Fruit fly (Drosophila melanogaster) whole organism, wandering third instar larva: Measurements from ENCODE around the gene Polr1F.

Source experiments
- CG32264 ChIP-seq: fragments of 200-800 bp; sonication (Bioruptor generic); optimal IDR thresholded peaks from 2 replicates; lab custom pipeline; 2016; ENCODE audit warnings: missing biosample characterization, missing genetic modification characterization
- CrebA ChIP-seq: fragments of 200-800 bp; sonication (Bioruptor generic); optimal IDR thresholded peaks from 2 replicates; lab custom pipeline; 2016; ENCODE audit warnings: missing biosample characterization, mild to moderate bottlenecking, missing genetic modification characterization, borderline replicate concordance
- Dif ChIP-seq: fragments of 200-275, 200-300 bp; sonication (Bioruptor generic); optimal IDR thresholded peaks from 2 replicates; lab custom pipeline; 2018; ENCODE audit warnings: missing biosample characterization, missing genetic modification characterization; ENCODE audit not compliant: partially characterized antibody
- Hnf4 ChIP-seq: fragments of 200-800 bp; sonication (Bioruptor generic); optimal IDR thresholded peaks from 2 replicates; lab custom pipeline; 2016; ENCODE audit warnings: missing biosample characterization, mild to moderate bottlenecking, missing genetic modification characterization
- Myc ChIP-seq: fragments of >200 bp; optimal IDR thresholded peaks from 2 replicates; lab custom pipeline; 2017
- fru ChIP-seq: fragments of 200-800 bp; sonication (Bioruptor generic); optimal IDR thresholded peaks from 3 replicates; lab custom pipeline; 2016; ENCODE audit warnings: missing biosample characterization, mild to moderate bottlenecking, missing genetic modification characterization
- h ChIP-seq: fragments of 200-800 bp; sonication (Bioruptor generic); optimal IDR thresholded peaks from 3 replicates; lab custom pipeline; 2016; ENCODE audit warnings: missing biosample characterization, mild to moderate bottlenecking, missing genetic modification characterization
- jim ChIP-seq: fragments of 175-275, 200-325 bp; sonication (Bioruptor generic); optimal IDR thresholded peaks from 2 replicates; lab custom pipeline; 2016; ENCODE audit warnings: missing biosample characterization, mild to moderate bottlenecking, missing genetic modification characterization
- lola ChIP-seq: fragments of >200 bp; optimal IDR thresholded peaks from 2 replicates; lab custom pipeline; 2017; ENCODE audit warnings: missing biosample characterization, missing genetic modification characterization
- pan ChIP-seq: fragments of >200 bp; optimal IDR thresholded peaks from 2 replicates; lab custom pipeline; 2017
- psq ChIP-seq: fragments of 200-800 bp; sonication (Bioruptor generic); optimal IDR thresholded peaks from 3 replicates; lab custom pipeline; 2017; ENCODE audit warnings: missing biosample characterization, mild to moderate bottlenecking, missing genetic modification characterization, moderate library complexity
- rgr ChIP-seq: fragments of 200-800 bp; sonication (Bioruptor generic); optimal IDR thresholded peaks from 3 replicates; lab custom pipeline; 2016; ENCODE audit warnings: missing biosample characterization, mild to moderate bottlenecking, missing genetic modification characterization
- sv ChIP-seq: fragments of 200-800 bp; sonication (Bioruptor generic); optimal IDR thresholded peaks from 3 replicates; lab custom pipeline; 2016; ENCODE audit warnings: missing biosample characterization, missing genetic modification characterization
- usp ChIP-seq: fragments of >200 bp; optimal IDR thresholded peaks from 2 replicates; lab custom pipeline; 2017; ENCODE audit warnings: missing biosample characterization, missing genetic modification characterization

DNA sequence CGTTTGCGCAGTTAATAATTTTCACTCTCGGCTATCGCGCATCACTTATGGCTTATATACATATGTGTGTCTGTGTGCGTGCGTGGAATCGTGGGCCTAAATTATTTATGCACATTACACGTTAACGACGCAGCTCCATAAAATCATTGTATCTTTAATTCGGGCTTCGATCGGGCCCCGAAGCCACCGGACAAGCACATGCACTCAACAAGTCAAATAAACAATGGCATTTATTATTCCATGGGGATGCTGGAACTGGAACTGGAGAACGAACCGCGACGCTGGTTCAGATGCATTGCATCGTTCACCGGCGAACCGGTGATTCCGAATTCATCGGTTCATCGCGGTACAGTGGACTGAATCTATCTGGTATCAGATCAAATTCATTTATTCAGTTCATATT is 40.9 kb upstream of the Polr1F start, which contains the start of gene ihog:
- no peak for TF ChIP-seq usp
- no peak for TF ChIP-seq fru (GFP tag; lab: Kevin White, UChicago)
- no peak for TF ChIP-seq psq (GFP tag; lab: Kevin White, UChicago)
- no peak for TF ChIP-seq h (GFP tag; lab: Kevin White, UChicago)
- no peak for TF ChIP-seq sv (GFP tag; lab: Kevin White, UChicago)
- no peak for TF ChIP-seq CG32264 (GFP tag; lab: Kevin White, UChicago)
- TF ChIP-seq rgr (GFP tag; lab: Kevin White, UChicago) = no peak
- no peak for TF ChIP-seq CrebA (GFP tag; lab: Kevin White, UChicago)
- no peak for TF ChIP-seq pan (lab: Kevin White, UChicago)
- TF ChIP-seq Dif (GFP tag; lab: Kevin White, UChicago) = no peak
- TF ChIP-seq Myc = no peak
- no peak for TF ChIP-seq Hnf4
- TF ChIP-seq jim = no peak
- no peak for TF ChIP-seq lola (GFP tag; lab: Kevin White, UChicago)
